Fruit fly (Drosophila melanogaster) ovary, adult (tissue): ENCODE data around the gene DNaseII.

Source experiments
- CG17801 ChIP-seq: fragments of 200-800 bp; optimal IDR thresholded peaks from 2 replicates; lab custom pipeline; 2019; ENCODE audit warnings: missing biosample characterization, mild to moderate bottlenecking, missing genetic modification characterization, moderate library complexity; ENCODE audit not compliant: partially characterized antibody

The DNaseII gene

dm6 chr3R:18018828-18019461, at the start of gene DNaseII:
Gene DNaseII (plus strand): TSS chr3R:18019375.
- TF ChIP-seq CG17801 (GFP tag; lab: Kevin White, UChicago) = no peak

- no peak for TF ChIP-seq CG17801 (GFP tag; lab: Kevin White, UChicago)
These were observed 48.3 kb upstream of the DNaseII start for dm6 chr3R:17970842-17971241.

dm6 chr3R:18004698-18005097, 14.5 kb upstream of the DNaseII start:
- no peak for TF ChIP-seq CG17801 (GFP tag; lab: Kevin White, UChicago)

dm6 chr3R:18006483-18006882, 12.7 kb upstream of the DNaseII start:
- TF ChIP-seq CG17801 (GFP tag; lab: Kevin White, UChicago) = no peak

- TF ChIP-seq CG17801 (GFP tag; lab: Kevin White, UChicago) = no peak
These were observed 6.0 kb upstream of the DNaseII start for dm6 chr3R:18013149-18013548.

- TF ChIP-seq CG17801 (GFP tag; lab: Kevin White, UChicago) = no peak
These were observed 3.3 kb upstream of the DNaseII start for dm6 chr3R:18015705-18016397.

dm6 chr3R:18021261-18021679, 2.1 kb downstream of the DNaseII start, which contains the start of gene CG7785:
Gene CG7785 (plus strand): TSS chr3R:18021600.
- TF ChIP-seq CG17801 (GFP tag; lab: Kevin White, UChicago) = peak; percentile 31

- TF ChIP-seq CG17801 (GFP tag; lab: Kevin White, UChicago) = no peak
These were observed 4.2 kb downstream of the DNaseII start, which contains the start of gene CG7794 for dm6 chr3R:18023407-18023806. Gene CG7794 (plus strand): TSS chr3R:18023707.

- no peak for TF ChIP-seq CG17801 (GFP tag; lab: Kevin White, UChicago)
These were observed 7.4 kb downstream of the DNaseII start for dm6 chr3R:18026536-18026935.

- no peak for TF ChIP-seq CG17801 (GFP tag; lab: Kevin White, UChicago)
These were observed 8.1 kb downstream of the DNaseII start for dm6 chr3R:18027307-18027706.

- TF ChIP-seq CG17801 (GFP tag; lab: Kevin White, UChicago) = no peak
These were observed 8.6 kb downstream of the DNaseII start for dm6 chr3R:18027789-18028188.

- TF ChIP-seq CG17801 (GFP tag; lab: Kevin White, UChicago) = no peak
These were observed 9.9 kb downstream of the DNaseII start for dm6 chr3R:18029105-18029504.

- TF ChIP-seq CG17801 (GFP tag; lab: Kevin White, UChicago) = no peak
These were observed 24.4 kb downstream of the DNaseII start for dm6 chr3R:18043579-18043978.

dm6 chr3R:18049272-18050015, 30.3 kb downstream of the DNaseII start:
- TF ChIP-seq CG17801 (GFP tag; lab: Kevin White, UChicago) = no peak

dm6 chr3R:18050016-18050556, 30.9 kb downstream of the DNaseII start:
- no peak for TF ChIP-seq CG17801 (GFP tag; lab: Kevin White, UChicago)
